Fruit fly (Drosophila melanogaster) whole organism, adult: ENCODE results near the gene GstZ1.

ENCODE experiments used
- CG14711 ChIP-seq: fragments of 200-800 bp; sonication (Bioruptor generic); optimal IDR thresholded peaks from 2 replicates; lab custom pipeline; 2018; ENCODE audit warnings: missing biosample characterization, mild to moderate bottlenecking, missing genetic modification characterization, moderate library complexity
- CG1620 ChIP-seq: fragments of 200-800 bp; sonication (Bioruptor generic); optimal IDR thresholded peaks from 2 replicates; lab custom pipeline; 2016; ENCODE audit warnings: missing biosample characterization, missing genetic modification characterization
- CG33017 ChIP-seq: fragments of 200-800 bp; sonication (Bioruptor generic); optimal IDR thresholded peaks from 2 replicates; lab custom pipeline; 2018; ENCODE audit warnings: missing biosample characterization, mild to moderate bottlenecking, missing genetic modification characterization, moderate library complexity
- CG5204 ChIP-seq: fragments of 200-800 bp; sonication (Bioruptor generic); optimal IDR thresholded peaks from 2 replicates; lab custom pipeline; 2016; ENCODE audit warnings: missing biosample characterization, missing genetic modification characterization
- CG7045 ChIP-seq: fragments of 200-800 bp; sonication (Bioruptor generic); optimal IDR thresholded peaks from 2 replicates; lab custom pipeline; 2017; ENCODE audit warnings: missing biosample characterization, mild to moderate bottlenecking, missing genetic modification characterization
- Clk ChIP-seq: fragments of 200-800 bp; sonication (Bioruptor generic); optimal IDR thresholded peaks from 2 replicates; lab custom pipeline; 2017; ENCODE audit warnings: missing biosample characterization, missing genetic modification characterization
- Crg-1 ChIP-seq: fragments of 200-800 bp; sonication (Bioruptor generic); optimal IDR thresholded peaks from 2 replicates; lab custom pipeline; 2016; ENCODE audit warnings: missing biosample characterization, missing genetic modification characterization
- Mnt ChIP-seq: fragments of 200-800 bp; sonication (Bioruptor generic); optimal IDR thresholded peaks from 2 replicates; lab custom pipeline; 2016; ENCODE audit warnings: missing biosample characterization, mild to moderate bottlenecking, missing genetic modification characterization
- bab1 ChIP-seq: fragments of 200-800 bp; sonication (Bioruptor generic); optimal IDR thresholded peaks from 3 replicates; lab custom pipeline; 2019; ENCODE audit warnings: missing biosample characterization, mild to moderate bottlenecking, missing genetic modification characterization, moderate library complexity
- cnc ChIP-seq, 2 experiments: fragments of >200 bp; optimal IDR thresholded peaks; 2 replicates each; lab custom pipeline; 2017
- kay ChIP-seq: fragments of 200-800 bp; sonication (Bioruptor generic); peaks from one replicate; lab custom pipeline; 2016; ENCODE audit warnings: missing biosample characterization, missing genetic modification characterization, borderline replicate concordance
- ovo ChIP-seq: fragments of 200-800 bp; sonication (Bioruptor generic); optimal IDR thresholded peaks from 2 replicates; lab custom pipeline; 2016; ENCODE audit warnings: missing biosample characterization, missing genetic modification characterization
- pad ChIP-seq: fragments of 200-800 bp; sonication (Bioruptor generic); optimal IDR thresholded peaks from 3 replicates; lab custom pipeline; 2017; ENCODE audit warnings: missing biosample characterization, missing genetic modification characterization, mild to moderate bottlenecking, moderate library complexity, missing genetic modification reagents
- tj ChIP-seq: fragments of 200-800 bp; sonication (Bioruptor generic); optimal IDR thresholded peaks from 3 replicates; lab custom pipeline; 2017; ENCODE audit warnings: missing biosample characterization, mild to moderate bottlenecking, missing genetic modification characterization, moderate library complexity

DNA sequence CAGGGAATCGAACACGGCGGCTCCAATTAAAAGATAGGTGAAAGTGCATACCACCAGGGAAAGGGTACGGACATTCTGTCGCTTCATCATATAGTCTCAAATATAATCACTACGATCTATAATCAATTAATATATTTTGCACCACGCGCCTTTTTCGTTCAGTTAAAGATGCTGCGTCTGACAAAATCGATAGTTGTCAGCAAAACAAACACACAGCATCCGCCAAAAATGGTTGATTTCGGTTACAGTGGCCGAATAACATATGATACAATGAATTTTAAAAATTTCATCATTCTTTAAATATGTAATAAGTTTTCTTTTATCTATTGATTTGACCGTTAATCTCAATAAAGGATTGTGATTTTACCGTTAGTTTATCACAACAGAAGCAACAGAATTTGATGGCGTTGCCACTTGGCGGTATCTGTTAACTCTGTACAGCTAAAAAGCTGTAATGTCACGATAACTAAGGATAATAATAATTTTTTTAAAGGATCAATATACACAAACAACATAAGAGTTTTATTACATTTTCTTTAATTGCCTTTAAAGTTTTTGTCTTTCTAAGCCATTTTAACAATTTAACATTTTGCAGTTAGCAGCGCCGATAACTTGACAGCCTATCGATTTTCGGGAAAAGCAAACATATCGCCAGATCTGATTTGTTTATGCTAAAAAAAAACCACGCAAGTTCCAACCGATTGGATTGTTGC, 44.3 kb downstream of the GstZ1 start, which contains the start of the genes Task7 and alpha-Man-IIa:
- no peak for TF ChIP-seq Clk (GFP tag; lab: Kevin White, UChicago)
- no peak for TF ChIP-seq kay (GFP tag; lab: Kevin White, UChicago)
- no peak for TF ChIP-seq CG1620 (GFP tag; lab: Kevin White, UChicago)
- TF ChIP-seq CG33017 (tag; lab: Kevin White, UChicago): no peak
- TF ChIP-seq Crg-1 (GFP tag; lab: Kevin White, UChicago): no peak
- no peak for TF ChIP-seq cnc (optimal IDR thresholded peaks at IDR 0.05; lab: Kevin White, UChicago)
- no peak for TF ChIP-seq Mnt (GFP tag; lab: Kevin White, UChicago)
- TF ChIP-seq tj (GFP tag; lab: Kevin White, UChicago): no peak
- peak; percentile 80 for TF ChIP-seq ovo (GFP tag; lab: Kevin White, UChicago)
- no peak for TF ChIP-seq bab1 (GFP tag; lab: Kevin White, UChicago)
- no peak for TF ChIP-seq CG5204
- no peak for TF ChIP-seq CG14711
- TF ChIP-seq CG7045 (GFP tag; lab: Kevin White, UChicago): no peak
- no peak for TF ChIP-seq pad (GFP tag; lab: Kevin White, UChicago)
